Worm (Caenorhabditis elegans) whole organism, L3 larva: ENCODE results near the gene str-135.

Source experiments
- ceh-82 ChIP-seq: fragments of 150-350 bp; optimal IDR thresholded peaks from 2 replicates; lab custom pipeline; 2014; ENCODE audit warnings: missing biosample characterization, missing genetic modification characterization
- elt-1 ChIP-seq: fragments of 150-350 bp; optimal IDR thresholded peaks from 2 replicates; lab custom pipeline; 2014; ENCODE audit warnings: missing biosample characterization, missing genetic modification characterization
- nfya-1 ChIP-seq: sonication (generic microtip); optimal IDR thresholded peaks from 2 replicates; lab custom pipeline; 2017; ENCODE audit warnings: missing genetic modification characterization, mild to moderate bottlenecking, missing compliant biosample characterization, antibody characterized with exemption, moderate library complexity; ENCODE audit not compliant: insufficient read depth
- nhr-28 ChIP-seq: fragments of 150-350 bp; optimal IDR thresholded peaks from 2 replicates; lab custom pipeline; 2014; ENCODE audit warnings: missing biosample characterization, missing genetic modification characterization
- tbx-2 ChIP-seq: sonication (generic microtip); optimal IDR thresholded peaks from 2 replicates; lab custom pipeline; 2016; ENCODE audit warnings: mild to moderate bottlenecking, missing genetic modification characterization, missing compliant biosample characterization
- unc-62 ChIP-seq: fragments of 150-350 bp; sonication (generic microtip); optimal IDR thresholded peaks from 4 replicates; lab custom pipeline; 2014; ENCODE audit warnings: missing biosample characterization, missing genetic modification reagents, missing genetic modification characterization
- zag-1 ChIP-seq: fragments of 150-350 bp; optimal IDR thresholded peaks from 2 replicates; lab custom pipeline; 2014; ENCODE audit warnings: missing biosample characterization, missing genetic modification characterization

DNA sequence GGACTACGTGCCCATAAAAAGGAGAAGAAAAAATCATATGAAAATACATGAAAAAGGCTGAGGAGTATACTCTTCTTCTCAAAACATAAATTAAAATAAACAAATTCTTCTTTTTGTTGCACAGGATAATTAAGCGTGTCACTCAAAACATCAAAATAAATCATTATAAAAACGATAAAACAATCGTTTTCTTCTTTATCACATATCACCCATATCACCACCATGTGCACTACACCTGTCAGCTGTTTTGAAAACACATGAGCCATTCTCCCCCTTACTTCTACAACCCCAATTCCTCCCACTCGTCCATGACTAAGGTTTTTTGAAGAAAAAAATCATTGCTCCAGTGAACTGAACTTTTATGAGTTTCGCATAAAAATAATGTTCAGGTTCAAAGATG is 28.1 kb downstream of the str-135 start:
- TF ChIP-seq ceh-82 (no peak), zag-1 (tag; lab: Kevin White, UChicago) (no peak), unc-62 (no peak), nfya-1 (no peak), nhr-28 (tag; lab: Kevin White, UChicago) (no peak), tbx-2 (tag; lab: Kevin White, UChicago) (no peak), elt-1 (tag; lab: Kevin White, UChicago) (no peak)
